Worm (Caenorhabditis elegans): ENCODE measurements around the gene H10E21.1.

ce11 chrIII:28841-29240, 13.3 kb downstream of the H10E21.1 start:
- TF ChIP-seq ztf-28 (GFP tag; IDR thresholded peaks at IDR 0.05): no peak
- no peak for TF ChIP-seq Y67H2A.10 (GFP tag; conservative IDR thresholded peaks at IDR 0.05)
